Worm (Caenorhabditis elegans) whole organism, young adult: ENCODE data around the gene pigk-1.

Source experiments
- C06A6.2 ChIP-seq: fragments of 200-800 bp; sonication (Bioruptor generic); conservative IDR thresholded peaks from 2 replicates; pipeline ENCODE4 v1.3.6; 2022; ENCODE audit warnings: missing genetic modification characterization, missing compliant biosample characterization
- F39B2.1 ChIP-seq: fragments of 200-800 bp; sonication (Bioruptor generic); IDR thresholded peaks from 2 replicates; pipeline ENCODE4 v1.3.6; 2022; ENCODE audit warnings: missing genetic modification reagents, missing genetic modification characterization, missing compliant biosample characterization
- F55B11.4 ChIP-seq: sonication (generic microtip); optimal IDR thresholded peaks from 2 replicates; lab custom pipeline; 2016; ENCODE audit warnings: missing compliant biosample characterization, missing genetic modification characterization, borderline replicate concordance; ENCODE audit not compliant: insufficient read depth
- F57A8.1 ChIP-seq: fragments of 200-800 bp; sonication (Bioruptor generic); optimal IDR thresholded peaks from 2 replicates; lab custom pipeline; 2018; ENCODE audit warnings: mild to moderate bottlenecking, missing genetic modification characterization, moderate library complexity, missing compliant biosample characterization
- K11D2.4 ChIP-seq: fragments of 200-800 bp; sonication (Bioruptor generic); IDR thresholded peaks from 2 replicates; pipeline ENCODE4 v1.3.6; 2022; ENCODE audit warnings: missing genetic modification reagents, missing genetic modification characterization, missing compliant biosample characterization
- K12H6.12 ChIP-seq: fragments of 200-800 bp; sonication (Bioruptor generic); optimal IDR thresholded peaks from 2 replicates; lab custom pipeline; 2018; ENCODE audit warnings: mild to moderate bottlenecking, missing genetic modification characterization, missing compliant biosample characterization
- T07F8.4 ChIP-seq: sonication (generic microtip); optimal IDR thresholded peaks from 2 replicates; lab custom pipeline; 2016; ENCODE audit warnings: mild to moderate bottlenecking, missing genetic modification characterization, moderate library complexity, missing compliant biosample characterization
- Y53G8AR.9 ChIP-seq: fragments of 200-800 bp; sonication (Bioruptor generic); conservative IDR thresholded peaks from 2 replicates; pipeline ENCODE4 v1.3.6; 2022; ENCODE audit warnings: missing genetic modification reagents, missing genetic modification characterization, missing compliant biosample characterization
- Y67H2A.10 ChIP-seq: fragments of 200-800 bp; sonication (Bioruptor generic); conservative IDR thresholded peaks from 2 replicates; pipeline ENCODE4 v1.3.6; 2022; ENCODE audit warnings: missing genetic modification reagents, missing genetic modification characterization, missing compliant biosample characterization
- Y95B8A.8 ChIP-seq: fragments of 200-800 bp; sonication (Bioruptor generic); IDR thresholded peaks from 2 replicates; pipeline ENCODE4 v1.3.6; 2022; ENCODE audit warnings: missing genetic modification reagents, missing genetic modification characterization, missing compliant biosample characterization
- ZK185.1 ChIP-seq: sonication (generic microtip); optimal IDR thresholded peaks from 2 replicates; lab custom pipeline; 2016; ENCODE audit warnings: mild to moderate bottlenecking, missing genetic modification characterization, missing compliant biosample characterization; ENCODE audit not compliant: poor library complexity, severe bottlenecking
- attf-5 ChIP-seq: fragments of 200-800 bp; sonication (Bioruptor generic); optimal IDR thresholded peaks from 2 replicates; lab custom pipeline; 2018; ENCODE audit warnings: mild to moderate bottlenecking, missing genetic modification characterization, missing compliant biosample characterization
- bed-2 ChIP-seq: fragments of 200-800 bp; sonication (Bioruptor generic); IDR thresholded peaks from 2 replicates; pipeline ENCODE4 v1.3.6; 2022; ENCODE audit warnings: missing genetic modification reagents, missing genetic modification characterization, missing compliant biosample characterization
- cebp-1 ChIP-seq, 2 experiments: fragments of 200-800 bp in 1 of 2; sonication (Bioruptor generic) in 1 of 2; sonication (generic microtip) in 1 of 2; IDR thresholded peaks in 1 of 2; optimal IDR thresholded peaks in 1 of 2; 2 replicates each; pipeline versions ENCODE4 v1.3.6 to Lab custom; 2017 to 2022; ENCODE audit warnings: missing compliant biosample characterization in 2 of 2, missing genetic modification characterization in 2 of 2, mild to moderate bottlenecking in 1 of 2, missing genetic modification reagents in 1 of 2, moderate library complexity in 1 of 2
- ceh-27 ChIP-seq: fragments of 200-800 bp; sonication (Bioruptor generic); optimal IDR thresholded peaks from 2 replicates; lab custom pipeline; 2018; ENCODE audit warnings: mild to moderate bottlenecking, missing genetic modification characterization, moderate library complexity, missing compliant biosample characterization
- ceh-58 ChIP-seq: fragments of 200-800 bp; sonication (Bioruptor generic); IDR thresholded peaks from 2 replicates; pipeline ENCODE4 v1.3.6; 2022; ENCODE audit warnings: missing genetic modification characterization, missing compliant biosample characterization
- chd-7 ChIP-seq: sonication (generic microtip); optimal IDR thresholded peaks from 2 replicates; lab custom pipeline; 2016; ENCODE audit warnings: mild to moderate bottlenecking, missing genetic modification characterization, moderate library complexity, missing compliant biosample characterization
- die-1 ChIP-seq: sonication (generic microtip); optimal IDR thresholded peaks from 2 replicates; lab custom pipeline; 2016; ENCODE audit warnings: missing genotype, mild to moderate bottlenecking, missing genetic modification characterization, missing compliant biosample characterization
- dox-1 ChIP-seq: fragments of 200-800 bp; sonication (Bioruptor generic); IDR thresholded peaks from 2 replicates; pipeline ENCODE4 v1.3.6; 2022; ENCODE audit warnings: missing genetic modification reagents, missing genetic modification characterization, missing compliant biosample characterization
- efl-1 ChIP-seq: fragments of 150-350 bp; optimal IDR thresholded peaks from 2 replicates; lab custom pipeline; 2014; ENCODE audit warnings: missing biosample characterization, missing genetic modification reagents, missing genetic modification characterization
- him-1 ChIP-seq: sonication (generic microtip); optimal IDR thresholded peaks from 2 replicates; lab custom pipeline; 2016; ENCODE audit warnings: missing genotype, missing genetic modification reagents, missing genetic modification characterization, missing compliant biosample characterization
- hlh-26 ChIP-seq: fragments of 200-800 bp; sonication (Bioruptor generic); conservative IDR thresholded peaks from 2 replicates; pipeline ENCODE4 v1.3.6; 2022; ENCODE audit warnings: missing genetic modification reagents, missing genetic modification characterization, missing compliant biosample characterization
- hmg-1.2 ChIP-seq: fragments of 200-800 bp; sonication (Bioruptor generic); IDR thresholded peaks from 2 replicates; pipeline ENCODE4 v1.3.6; 2022; ENCODE audit warnings: missing genetic modification reagents, missing genetic modification characterization, missing compliant biosample characterization
- let-607 ChIP-seq, 2 experiments: fragments of 200-800 bp in 1 of 2; sonication (Bioruptor generic) in 1 of 2; sonication (generic microtip) in 1 of 2; optimal IDR thresholded peaks; 2 replicates each; lab custom pipeline; 2016 to 2018; ENCODE audit warnings: mild to moderate bottlenecking in 2 of 2, missing compliant biosample characterization in 2 of 2, missing genetic modification characterization in 2 of 2, moderate library complexity in 2 of 2, missing genotype in 1 of 2
- lin-54 ChIP-seq: fragments of 200-800 bp; sonication (Bioruptor generic); optimal IDR thresholded peaks from 2 replicates; lab custom pipeline; 2018; ENCODE audit warnings: mild to moderate bottlenecking, missing genetic modification characterization, missing compliant biosample characterization
- lir-1 ChIP-seq: fragments of 200-800 bp; sonication (Bioruptor generic); conservative IDR thresholded peaks from 2 replicates; pipeline ENCODE4 v1.3.6; 2022; ENCODE audit warnings: missing genetic modification reagents, missing genetic modification characterization, missing compliant biosample characterization
- madf-10 ChIP-seq: sonication (generic microtip); optimal IDR thresholded peaks from 2 replicates; lab custom pipeline; 2016; ENCODE audit warnings: mild to moderate bottlenecking, missing genetic modification characterization, missing compliant biosample characterization
- madf-6 ChIP-seq: fragments of 200-800 bp; sonication (Bioruptor generic); IDR thresholded peaks from 2 replicates; pipeline ENCODE4 v1.3.6; 2022; ENCODE audit warnings: missing genetic modification reagents, missing genetic modification characterization, missing compliant biosample characterization
- nfyb-1 ChIP-seq: fragments of 200-800 bp; sonication (Bioruptor generic); IDR thresholded peaks from 2 replicates; pipeline ENCODE4 v1.3.6; 2022; ENCODE audit warnings: missing genetic modification reagents, missing genetic modification characterization, missing compliant biosample characterization
- nhr-27 ChIP-seq: fragments of 200-800 bp; sonication (Bioruptor generic); optimal IDR thresholded peaks from 2 replicates; lab custom pipeline; 2018; ENCODE audit warnings: mild to moderate bottlenecking, missing genetic modification characterization, moderate library complexity, missing compliant biosample characterization
- pbrm-1 ChIP-seq: fragments of 200-800 bp; sonication (Bioruptor generic); IDR thresholded peaks from 2 replicates; pipeline ENCODE4 v1.3.6; 2022; ENCODE audit warnings: missing genetic modification reagents, missing genetic modification characterization, missing compliant biosample characterization
- rec-8 ChIP-seq, 2 experiments: sonication (generic microtip); optimal IDR thresholded peaks; 2 replicates each; lab custom pipeline; 2016; ENCODE audit warnings: mild to moderate bottlenecking in 2 of 2, missing genetic modification characterization in 2 of 2, missing genetic modification reagents in 2 of 2, missing genotype in 2 of 2, missing biosample characterization in 1 of 2, missing compliant biosample characterization in 1 of 2, moderate library complexity in 1 of 2
- snpc-4 ChIP-seq, 5 experiments: fragments of 150-350 bp in 1 of 5; sonication (generic microtip) in 4 of 5; optimal IDR thresholded peaks; 2 replicates each; lab custom pipeline; 2014 to 2018; ENCODE audit warnings: missing genetic modification characterization in 5 of 5, missing biosample characterization in 3 of 5, antibody characterized with exemption in 2 of 5, mild to moderate bottlenecking in 2 of 5, missing compliant biosample characterization in 2 of 5, missing genotype in 2 of 5, moderate library complexity in 2 of 5, missing genetic modification reagents in 1 of 5
- somi-1 ChIP-seq: fragments of 200-800 bp; sonication (Bioruptor generic); optimal IDR thresholded peaks from 2 replicates; lab custom pipeline; 2018; ENCODE audit warnings: mild to moderate bottlenecking, missing genetic modification characterization, missing compliant biosample characterization
- tbp1 ChIP-seq: fragments of 200-800 bp; sonication (Bioruptor generic); optimal IDR thresholded peaks from 2 replicates; lab custom pipeline; 2018; ENCODE audit warnings: mild to moderate bottlenecking, missing genetic modification characterization, missing compliant biosample characterization
- unc-62 ChIP-seq: fragments of 150-350 bp; optimal IDR thresholded peaks from 2 replicates; lab custom pipeline; 2014; ENCODE audit warnings: missing biosample characterization, missing genetic modification reagents, missing genetic modification characterization
- xnd-1 ChIP-seq: sonication (generic microtip); optimal IDR thresholded peaks from 2 replicates; lab custom pipeline; 2016; ENCODE audit warnings: missing genotype, missing genetic modification reagents, missing genetic modification characterization, missing compliant biosample characterization
- zfh-2 ChIP-seq: fragments of 200-800 bp; sonication (Bioruptor generic); conservative IDR thresholded peaks from 2 replicates; pipeline ENCODE4 v1.3.6; 2022; ENCODE audit warnings: missing genetic modification reagents, missing genetic modification characterization, missing compliant biosample characterization
- ztf-3 ChIP-seq: fragments of 200-800 bp; sonication (Bioruptor generic); optimal IDR thresholded peaks from 2 replicates; lab custom pipeline; 2018; ENCODE audit warnings: mild to moderate bottlenecking, missing genetic modification characterization, missing compliant biosample characterization

The pigk-1 gene

DNA sequence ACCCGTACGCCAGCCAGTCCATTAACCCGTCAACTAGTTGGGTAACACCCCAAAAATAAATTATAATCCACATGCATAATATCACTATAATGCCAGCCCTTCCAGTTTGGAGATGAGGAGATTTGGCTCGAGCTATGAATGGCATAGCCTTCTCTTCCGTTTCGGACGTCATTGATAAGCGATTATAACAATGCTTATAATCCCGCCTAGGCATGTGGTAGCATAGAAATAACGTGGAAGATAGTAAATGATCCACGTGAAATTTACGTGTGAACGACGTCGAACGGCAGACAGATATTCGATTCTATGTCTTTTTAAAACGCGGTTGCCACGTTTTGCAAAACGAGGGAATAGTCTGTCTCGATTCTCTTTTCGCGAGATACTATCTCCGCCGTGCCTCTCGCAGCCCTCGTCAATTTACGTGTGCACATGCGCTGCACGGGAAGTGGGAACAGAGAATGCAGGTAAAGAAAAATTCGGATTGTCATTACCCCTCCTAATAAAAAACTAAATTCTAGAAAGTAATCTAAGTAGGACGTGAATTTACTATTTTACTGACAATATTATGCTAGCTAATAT, 39.1 kb upstream of the pigk-1 start:
- TF ChIP-seq pbrm-1 (GFP tag; lab: Robert Waterston, UW) (0 out of 2 replicates have a peak, but pooled peaks have one; percentile 46), lin-54 (no peak), somi-1 (no peak), F57A8.1 (no peak), hmg-1.2 (GFP tag; lab: Robert Waterston, UW) (peak; percentile 35; the same call in 1 of the 2 replicates), K12H6.12 (tag; lab: Kevin White, UChicago) (no peak), ztf-3 (peak; percentile 18), him-1 (no peak), madf-6 (GFP tag; lab: Robert Waterston, UW) (0 out of 2 replicates have a peak, but pooled peaks have one; percentile 22), tbp1 (GFP tag; lab: Kevin White, UChicago) (peak; percentile 11), Y95B8A.8 (GFP tag; lab: Robert Waterston, UW) (0 out of 2 replicates have a peak, but pooled peaks have one; percentile 8), dox-1 (GFP tag; lab: Robert Waterston, UW) (peak; percentile 31; the same call in 1 of the 2 replicates), efl-1 (no peak), hlh-26 (GFP tag; lab: Robert Waterston, UW) (no peak), ZK185.1 (tag; lab: Kevin White, UChicago) (no peak), madf-10 (tag; lab: Kevin White, UChicago) (no peak), K11D2.4 (GFP tag; lab: Robert Waterston, UW) (no peak), F55B11.4 (tag; lab: Kevin White, UChicago) (no peak), xnd-1 (tag; lab: Kevin White, UChicago) (no peak), F39B2.1 (no peak), unc-62 (no peak), chd-7 (peak; percentile 58), Y67H2A.10 (no peak), lir-1 (GFP tag; lab: Robert Waterston, UW) (no peak), nfyb-1 (GFP tag; lab: Robert Waterston, UW) (peak; percentile 74; the same call in 1 of the 2 replicates), snpc-4 (GFP tag; optimal IDR thresholded peaks at IDR 0.05; lab: Kevin White, UChicago) (no peak), snpc-4 (tag; optimal IDR thresholded peaks at IDR 0.05; lab: Kevin White, UChicago) (no peak), Y53G8AR.9 (GFP tag; lab: Robert Waterston, UW) (no peak), ceh-27 (GFP tag; lab: Kevin White, UChicago) (no peak), bed-2 (GFP tag; lab: Robert Waterston, UW) (no peak), die-1 (tag; lab: Kevin White, UChicago) (peak; percentile 30), let-607 (tag; optimal IDR thresholded peaks at IDR 0.05; lab: Kevin White, UChicago) (peak in 1 of 2 experiments; percentile 46), rec-8 (tag; optimal IDR thresholded peaks at IDR 0.05; lab: Kevin White, UChicago) (no peak), T07F8.4 (tag; lab: Kevin White, UChicago) (no peak), C06A6.2 (GFP tag; lab: Robert Waterston, UW) (no peak), zfh-2 (GFP tag; lab: Robert Waterston, UW) (no peak), ceh-58 (GFP tag; lab: Robert Waterston, UW) (no peak), cebp-1 (GFP tag; IDR thresholded peaks at IDR 0.05; lab: Robert Waterston, UW) (no peak), cebp-1 (tag; optimal IDR thresholded peaks at IDR 0.05; lab: Kevin White, UChicago) (peak; percentile 15), nhr-27 (tag; lab: Kevin White, UChicago) (no peak), attf-5 (GFP tag; lab: Kevin White, UChicago) (peak; percentile 47)
- TF ChIP-seq, all 124 proteins: peak for 13
